Fruit fly (Drosophila melanogaster) whole organism, embryonic: ENCODE measurements around the gene CG42810.
A peak's percentile ranks its signal among the peaks of the same experiment; 100 is the strongest.

Experiments used
- Atf6 ChIP-seq: fragments of 200-800 bp; sonication (Bioruptor generic); IDR thresholded peaks from 2 replicates; pipeline ENCODE4 v1.3.6; 2022; ENCODE audit warnings: missing biosample characterization, missing genetic modification characterization
- Bteb2 ChIP-seq: fragments of 200-800 bp; sonication (Bioruptor generic); optimal IDR thresholded peaks from 2 replicates; lab custom pipeline; 2016; ENCODE audit warnings: missing biosample characterization, missing genetic modification characterization
- CG10267 ChIP-seq: fragments of 200-800 bp; sonication (Bioruptor generic); optimal IDR thresholded peaks from 2 replicates; lab custom pipeline; 2018; ENCODE audit warnings: missing biosample characterization, mild to moderate bottlenecking, missing genetic modification characterization, moderate library complexity
- CG10654 ChIP-seq: fragments of 200-800 bp; sonication (Bioruptor generic); optimal IDR thresholded peaks from 2 replicates; lab custom pipeline; 2016; ENCODE audit warnings: missing biosample characterization, missing genetic modification characterization
- CG11085 ChIP-seq: fragments of 200-800 bp; sonication (Bioruptor generic); IDR thresholded peaks from 2 replicates; pipeline ENCODE4 v1.3.6; 2022; ENCODE audit warnings: missing biosample characterization, missing genetic modification characterization
- CG11456 ChIP-seq: fragments of 200-800 bp; sonication (Bioruptor generic); IDR thresholded peaks from 3 replicates; pipeline ENCODE4 v1.3.6; 2022; ENCODE audit warnings: missing biosample characterization, missing genetic modification characterization
- CG11560 ChIP-seq: fragments of 200-800 bp; sonication (Bioruptor generic); IDR thresholded peaks from 3 replicates; pipeline ENCODE4 v1.3.6; 2022; ENCODE audit warnings: missing biosample characterization, missing genetic modification characterization
- CG14965 ChIP-seq: fragments of 200-800 bp; sonication (Bioruptor generic); optimal IDR thresholded peaks from 2 replicates; lab custom pipeline; 2016; ENCODE audit warnings: missing biosample characterization, missing genetic modification characterization, borderline replicate concordance
- CG18011 ChIP-seq: fragments of 200-800 bp; sonication (Bioruptor generic); optimal IDR thresholded peaks from 2 replicates; lab custom pipeline; 2017; ENCODE audit warnings: missing biosample characterization, missing genetic modification characterization, mild to moderate bottlenecking, moderate library complexity, missing genotype
- CG2129 ChIP-seq: fragments of 200-800 bp; sonication (Bioruptor generic); IDR thresholded peaks from 2 replicates; pipeline ENCODE4 v1.3.6; 2022; ENCODE audit warnings: missing biosample characterization, missing genetic modification characterization; ENCODE audit not compliant: partially characterized antibody
- CG3065 ChIP-seq: fragments of 200-800 bp; sonication (Bioruptor generic); optimal IDR thresholded peaks from 2 replicates; lab custom pipeline; 2016; ENCODE audit warnings: missing biosample characterization, missing genetic modification characterization
- CG32767 ChIP-seq: fragments of 200-800 bp; sonication (Bioruptor generic); IDR thresholded peaks from 2 replicates; pipeline ENCODE4 v1.3.6; 2022; ENCODE audit warnings: missing biosample characterization, missing genetic modification characterization
- CG33557 ChIP-seq: fragments of 200-800 bp; sonication (Bioruptor generic); optimal IDR thresholded peaks from 2 replicates; lab custom pipeline; 2019; ENCODE audit warnings: missing biosample characterization, mild to moderate bottlenecking, missing genetic modification characterization, moderate library complexity
- CG3838 ChIP-seq: fragments of 200-800 bp; sonication (Bioruptor generic); optimal IDR thresholded peaks from 3 replicates; lab custom pipeline; 2016; ENCODE audit warnings: missing biosample characterization, missing genetic modification characterization
- CG4617 ChIP-seq: fragments of 200-800 bp; sonication (Bioruptor generic); optimal IDR thresholded peaks from 3 replicates; lab custom pipeline; 2016; ENCODE audit warnings: missing biosample characterization, missing genetic modification characterization, borderline replicate concordance
- CG4707 ChIP-seq: fragments of 200-800 bp; sonication (Bioruptor generic); optimal IDR thresholded peaks from 2 replicates; lab custom pipeline; 2018; ENCODE audit warnings: missing biosample characterization, mild to moderate bottlenecking, missing genetic modification characterization, moderate library complexity
- CG9932 ChIP-seq: fragments of 200-800 bp; sonication (Bioruptor generic); IDR thresholded peaks from 2 replicates; pipeline ENCODE4 v1.3.6; 2022; ENCODE audit warnings: missing biosample characterization, missing genetic modification characterization
- Camta ChIP-seq: fragments of 200-800 bp; sonication (Bioruptor generic); optimal IDR thresholded peaks from 2 replicates; lab custom pipeline; 2016; ENCODE audit warnings: missing biosample characterization, missing genetic modification characterization
- CkIIα-i1 ChIP-seq: fragments of 200-800 bp; sonication (Bioruptor generic); IDR thresholded peaks from 2 replicates; pipeline ENCODE4 v1.3.6; 2022; ENCODE audit warnings: missing biosample characterization, missing genetic modification characterization
- Dip2 ChIP-seq: fragments of 200-800 bp; sonication (Bioruptor generic); IDR thresholded peaks from 2 replicates; pipeline ENCODE4 v1.3.6; 2022; ENCODE audit warnings: missing biosample characterization, missing genetic modification characterization
- Dp ChIP-seq: fragments of 200-800 bp; sonication (Bioruptor generic); optimal IDR thresholded peaks from 2 replicates; lab custom pipeline; 2018; ENCODE audit warnings: missing biosample characterization, mild to moderate bottlenecking, missing genetic modification characterization, moderate library complexity
- Eip74EF ChIP-seq, 2 experiments: fragments of 200-800 bp in 1 of 2; fragments of >200 bp in 1 of 2; sonication (Bioruptor generic) in 1 of 2; optimal IDR thresholded peaks; 2 replicates each; lab custom pipeline; 2017 to 2019; ENCODE audit warnings: missing biosample characterization in 2 of 2, missing genetic modification characterization in 2 of 2, mild to moderate bottlenecking in 1 of 2, moderate library complexity in 1 of 2
- Ets97D ChIP-seq: fragments of 200-800 bp; sonication (Bioruptor generic); optimal IDR thresholded peaks from 3 replicates; lab custom pipeline; 2016; ENCODE audit warnings: missing biosample characterization, missing genetic modification characterization
- H2.0 ChIP-seq: fragments of 200-800 bp; sonication (Bioruptor generic); IDR thresholded peaks from 2 replicates; pipeline ENCODE4 v1.3.6; 2022; ENCODE audit warnings: missing biosample characterization, missing genetic modification characterization
- HmgD ChIP-seq: fragments of 200-800 bp; sonication (Bioruptor generic); optimal IDR thresholded peaks from 3 replicates; lab custom pipeline; 2016; ENCODE audit warnings: missing biosample characterization, missing genetic modification characterization
- Hmr ChIP-seq: fragments of 200-800 bp; sonication (Bioruptor generic); optimal IDR thresholded peaks from 3 replicates; lab custom pipeline; 2017; ENCODE audit warnings: mild to moderate bottlenecking, missing biosample characterization, missing genetic modification reagents, missing genetic modification characterization
- Hr39 ChIP-seq: fragments of >200 bp; optimal IDR thresholded peaks from 2 replicates; lab custom pipeline; 2017
- Lhr ChIP-seq: fragments of 200-800 bp; sonication (Bioruptor generic); optimal IDR thresholded peaks from 3 replicates; lab custom pipeline; 2017; ENCODE audit warnings: mild to moderate bottlenecking, missing biosample characterization, missing genetic modification reagents, missing genetic modification characterization
- Med ChIP-seq: fragments of 200-800 bp; sonication (Bioruptor generic); peaks from one replicate; lab custom pipeline; 2016; ENCODE audit warnings: missing biosample characterization, missing genetic modification characterization, mild to moderate bottlenecking, inconsistent platforms, moderate library complexity
- Mrtf ChIP-seq: fragments of 200-800 bp; sonication (Bioruptor generic); IDR thresholded peaks from 3 replicates; pipeline ENCODE4 v1.3.6; 2022; ENCODE audit warnings: missing biosample characterization, missing genetic modification characterization
- Oaz ChIP-seq: fragments of 200-800 bp; sonication (Bioruptor generic); IDR thresholded peaks from 2 replicates; pipeline ENCODE4 v1.3.6; 2022; ENCODE audit warnings: missing biosample characterization, missing genetic modification characterization
- Pdp1 ChIP-seq, 2 experiments: fragments of 200-800 bp; sonication (Bioruptor generic); optimal IDR thresholded peaks; 3 replicates each; lab custom pipeline; 2016; ENCODE audit warnings: missing biosample characterization in 2 of 2, missing genetic modification characterization in 2 of 2, mild to moderate bottlenecking in 1 of 2, moderate library complexity in 1 of 2
- ase ChIP-seq: fragments of 200-800 bp; sonication (Bioruptor generic); IDR thresholded peaks from 3 replicates; pipeline ENCODE4 v1.3.6; 2022; ENCODE audit warnings: missing biosample characterization, missing genetic modification characterization
- bcd ChIP-seq: fragments of 200-800 bp; sonication (Bioruptor generic); optimal IDR thresholded peaks from 2 replicates; lab custom pipeline; 2017; ENCODE audit warnings: missing biosample characterization, mild to moderate bottlenecking, missing genetic modification characterization
- crc ChIP-seq: fragments of 200-800 bp; sonication (Bioruptor generic); optimal IDR thresholded peaks from 2 replicates; lab custom pipeline; 2016; ENCODE audit warnings: missing biosample characterization, missing genetic modification characterization
- croc ChIP-seq: fragments of 200-800 bp; sonication (Bioruptor generic); conservative IDR thresholded peaks from 3 replicates; pipeline ENCODE4 v1.3.6; 2022; ENCODE audit warnings: missing biosample characterization, missing genetic modification characterization
- danr ChIP-seq: fragments of 200-800 bp; sonication (Bioruptor generic); IDR thresholded peaks from 2 replicates; pipeline ENCODE4 v1.3.6; 2022; ENCODE audit warnings: missing biosample characterization, missing genetic modification characterization
- eve ChIP-seq, 2 experiments: fragments of >200 bp; optimal IDR thresholded peaks; 2 replicates each; lab custom pipeline; 2017; ENCODE audit warnings: missing biosample characterization in 2 of 2, missing genetic modification characterization in 2 of 2
- fd96Cb ChIP-seq: fragments of 200-800 bp; sonication (Bioruptor generic); optimal IDR thresholded peaks from 2 replicates; lab custom pipeline; 2018; ENCODE audit warnings: missing biosample characterization, mild to moderate bottlenecking, missing genetic modification characterization, moderate library complexity
- gcm ChIP-seq: fragments of 200-800 bp; sonication (Bioruptor generic); optimal IDR thresholded peaks from 2 replicates; lab custom pipeline; 2019; ENCODE audit warnings: missing biosample characterization, mild to moderate bottlenecking, missing genetic modification characterization, moderate library complexity
- gsb ChIP-seq: fragments of 200-800 bp; sonication (Bioruptor generic); IDR thresholded peaks from 2 replicates; pipeline ENCODE4 v1.3.6; 2022; ENCODE audit warnings: missing biosample characterization, missing genetic modification characterization
- repo ChIP-seq: fragments of 200-800 bp; sonication (Bioruptor generic); optimal IDR thresholded peaks from 2 replicates; lab custom pipeline; 2016; ENCODE audit warnings: missing biosample characterization, missing genetic modification characterization
- rib ChIP-seq: fragments of 200-800 bp; sonication (Bioruptor generic); IDR thresholded peaks from 2 replicates; pipeline ENCODE4 v1.3.6; 2022; ENCODE audit warnings: missing biosample characterization, missing genetic modification characterization
- sim ChIP-seq: fragments of 200-800 bp; sonication (Bioruptor generic); IDR thresholded peaks from 2 replicates; pipeline ENCODE4 v1.3.6; 2022; ENCODE audit warnings: missing biosample characterization, missing genetic modification characterization
- so ChIP-seq: fragments of 200-800 bp; sonication (Bioruptor generic); IDR thresholded peaks from 3 replicates; pipeline ENCODE4 v1.3.6; 2022; ENCODE audit warnings: missing biosample characterization, missing genetic modification characterization
- ssp ChIP-seq: fragments of 200-800 bp; sonication (Bioruptor generic); IDR thresholded peaks from 2 replicates; pipeline ENCODE4 v1.3.6; 2022; ENCODE audit warnings: missing biosample characterization, missing genetic modification characterization
- twi ChIP-seq: fragments of 200-800 bp; optimal IDR thresholded peaks from 2 replicates; lab custom pipeline; 2019; ENCODE audit warnings: missing biosample characterization, mild to moderate bottlenecking, missing genetic modification characterization, moderate library complexity
- vvl ChIP-seq: fragments of 200-800 bp; sonication (Bioruptor generic); IDR thresholded peaks from 2 replicates; pipeline ENCODE4 v1.3.6; 2022; ENCODE audit warnings: missing biosample characterization, missing genetic modification characterization
- wor ChIP-seq: fragments of 200-800 bp; sonication (Bioruptor generic); IDR thresholded peaks from 2 replicates; pipeline ENCODE4 v1.3.6; 2022; ENCODE audit warnings: missing biosample characterization, missing genetic modification characterization
- yki ChIP-seq: fragments of >200 bp; optimal IDR thresholded peaks from 3 replicates; lab custom pipeline; 2018
- zen2 ChIP-seq: fragments of 200-800 bp; sonication (Bioruptor generic); IDR thresholded peaks from 3 replicates; pipeline ENCODE4 v1.3.6; 2022; ENCODE audit warnings: missing biosample characterization, missing genetic modification characterization; ENCODE audit not compliant: partially characterized antibody

CG42810 gene

dm6 chr2L:13445249-13445846 lies 14.1 kb upstream of the CG42810 start, which contains the start of gene Hacd2 (continued):
- no peak for TF ChIP-seq CG33557 (GFP tag; lab: Kevin White, UChicago)
- no peak for TF ChIP-seq Dip2 (GFP tag; lab: Robert Waterston, UW)
- no peak for TF ChIP-seq Oaz (GFP tag; lab: Robert Waterston, UW)
- TF ChIP-seq ssp (GFP tag; lab: Robert Waterston, UW) = 0 out of 2 replicates have a peak, but pooled peaks have one; percentile 10
- no peak for TF ChIP-seq Eip74EF (GFP tag; optimal IDR thresholded peaks at IDR 0.05; lab: Kevin White, UChicago)
- no peak for TF ChIP-seq CG10654 (GFP tag; lab: Kevin White, UChicago)
- no peak for TF ChIP-seq CG14965 (GFP tag; lab: Kevin White, UChicago)
- peak; percentile 90 for TF ChIP-seq Ets97D
- no peak for TF ChIP-seq CG11085 (GFP tag; lab: Robert Waterston, UW)
- TF ChIP-seq fd96Cb (tag; lab: Kevin White, UChicago) = no peak
- no peak for TF ChIP-seq danr (GFP tag; lab: Robert Waterston, UW)
- no peak for TF ChIP-seq CG3838 (GFP tag; lab: Kevin White, UChicago)
- TF ChIP-seq croc = no peak
- TF ChIP-seq gcm (GFP tag; lab: Kevin White, UChicago) = no peak
- TF ChIP-seq vvl (GFP tag; lab: Robert Waterston, UW) = peak; percentile 41; the same call in 1 of the 2 replicates
- TF ChIP-seq CG11456 (GFP tag; lab: Robert Waterston, UW) = peak; percentile 51; the same call in 1 of the 3 replicates
- TF ChIP-seq wor (GFP tag; lab: Robert Waterston, UW) = no peak
- no peak for TF ChIP-seq Hr39 (lab: Kevin White, UChicago)
- no peak for TF ChIP-seq CG4707 (GFP tag; lab: Kevin White, UChicago)
- TF ChIP-seq CG4617 (GFP tag; lab: Kevin White, UChicago) = peak; percentile 73
- TF ChIP-seq Pdp1 (GFP tag; optimal IDR thresholded peaks at IDR 0.05; lab: Kevin White, UChicago) = peak in 1 of 2 experiments; percentile 77
- peak; percentile 92 for TF ChIP-seq Lhr (GFP tag; lab: Kevin White, UChicago)
- no peak for TF ChIP-seq sim (GFP tag; lab: Robert Waterston, UW)
- no peak for TF ChIP-seq CkIIα-i1 (GFP tag; lab: Robert Waterston, UW)
- no peak for TF ChIP-seq CG18011
- TF ChIP-seq yki = no peak
- TF ChIP-seq CG32767 = no peak
- no peak for TF ChIP-seq eve (GFP tag; optimal IDR thresholded peaks at IDR 0.05; lab: Kevin White, UChicago)
- no peak for TF ChIP-seq crc (GFP tag; lab: Kevin White, UChicago)
- no peak for TF ChIP-seq so (GFP tag; lab: Robert Waterston, UW)
- TF ChIP-seq gsb (GFP tag; lab: Robert Waterston, UW) = no peak
- TF ChIP-seq CG3065 (GFP tag; lab: Kevin White, UChicago) = no peak
- TF ChIP-seq HmgD = peak; percentile 72
- TF ChIP-seq bcd (GFP tag; lab: Kevin White, UChicago) = peak; percentile 7
- no peak for TF ChIP-seq repo
- no peak for TF ChIP-seq CG11560 (tag; lab: Robert Waterston, UW)
- peak; percentile 52 for TF ChIP-seq Dp (GFP tag; lab: Kevin White, UChicago)
- TF ChIP-seq Med = peak; percentile 82
- peak; percentile 27 for TF ChIP-seq Bteb2 (GFP tag; lab: Kevin White, UChicago)
- peak; percentile 32; the same call in 1 of the 2 replicates for TF ChIP-seq rib (GFP tag; lab: Robert Waterston, UW)
- TF ChIP-seq Atf6 (GFP tag; lab: Robert Waterston, UW) = no peak
- TF ChIP-seq Mrtf = no peak
- TF ChIP-seq twi (tag; lab: Kevin White, UChicago) = no peak
- TF ChIP-seq CG2129 (GFP tag; lab: Robert Waterston, UW) = no peak
- peak; percentile 75 for TF ChIP-seq Hmr (GFP tag; lab: Kevin White, UChicago)
- no peak for TF ChIP-seq Camta
- peak; percentile 43; the same call in 1 of the 2 replicates for TF ChIP-seq CG9932 (GFP tag; lab: Robert Waterston, UW)
- no peak for TF ChIP-seq H2.0 (GFP tag; lab: Robert Waterston, UW)
- peak; percentile 94 for TF ChIP-seq CG10267 (tag; lab: Kevin White, UChicago)
- no peak for TF ChIP-seq ase (GFP tag; lab: Robert Waterston, UW)
- TF ChIP-seq zen2 (GFP tag; lab: Robert Waterston, UW) = no peak
